Fruit fly (Drosophila melanogaster) whole organism, embryonic: ENCODE measurements around the gene CG18581.

Experiments
- ATbp ChIP-seq: fragments of 200-800 bp; sonication (Bioruptor generic); optimal IDR thresholded peaks from 2 replicates; lab custom pipeline; 2017; ENCODE audit warnings: missing biosample characterization, mild to moderate bottlenecking, missing genetic modification characterization, missing genetic modification reagents
- BtbVII ChIP-seq: fragments of 200-800 bp; sonication (Bioruptor generic); optimal IDR thresholded peaks from 3 replicates; lab custom pipeline; 2017; ENCODE audit warnings: missing biosample characterization, mild to moderate bottlenecking, missing genetic modification characterization
- CG10462 ChIP-seq: fragments of 200-800 bp; sonication (Bioruptor generic); optimal IDR thresholded peaks from 2 replicates; lab custom pipeline; 2016; ENCODE audit warnings: missing biosample characterization, missing genetic modification characterization
- CG11695 ChIP-seq: fragments of 200-800 bp; sonication (Bioruptor generic); IDR thresholded peaks from 3 replicates; pipeline ENCODE4 v1.3.6; 2022; ENCODE audit warnings: missing biosample characterization, missing genetic modification characterization
- CG12769 ChIP-seq: fragments of 200-800 bp; sonication (Bioruptor generic); optimal IDR thresholded peaks from 2 replicates; lab custom pipeline; 2019; ENCODE audit warnings: missing biosample characterization, mild to moderate bottlenecking, missing genetic modification characterization, moderate library complexity
- CG15073 ChIP-seq: fragments of 200-800 bp; sonication (Bioruptor generic); optimal IDR thresholded peaks from 2 replicates; lab custom pipeline; 2016; ENCODE audit warnings: missing biosample characterization, missing genetic modification characterization
- CG1529 ChIP-seq: fragments of 200-800 bp; sonication (Bioruptor generic); optimal IDR thresholded peaks from 3 replicates; lab custom pipeline; 2018; ENCODE audit warnings: missing biosample characterization, missing genetic modification characterization
- CG15601 ChIP-seq: fragments of 200-800 bp; sonication (Bioruptor generic); optimal IDR thresholded peaks from 3 replicates; lab custom pipeline; 2019; ENCODE audit warnings: missing biosample characterization, mild to moderate bottlenecking, missing genetic modification characterization, moderate library complexity
- CG1603 ChIP-seq: fragments of 200-800 bp; sonication (Bioruptor generic); optimal IDR thresholded peaks from 2 replicates; lab custom pipeline; 2019; ENCODE audit warnings: missing biosample characterization, mild to moderate bottlenecking, missing genetic modification characterization, moderate library complexity
- CG16813 ChIP-seq: fragments of 200-800 bp; sonication (Bioruptor generic); IDR thresholded peaks from 3 replicates; pipeline ENCODE4 v1.3.6; 2022; ENCODE audit warnings: missing biosample characterization, missing genetic modification characterization; ENCODE audit not compliant: partially characterized antibody
- CG16863 ChIP-seq: fragments of 200-800 bp; sonication (Bioruptor generic); optimal IDR thresholded peaks from 3 replicates; lab custom pipeline; 2016; ENCODE audit warnings: missing biosample characterization, missing genetic modification characterization
- CG17359 ChIP-seq: fragments of 200-800 bp; sonication (Bioruptor generic); optimal IDR thresholded peaks from 3 replicates; lab custom pipeline; 2018; ENCODE audit warnings: missing biosample characterization, mild to moderate bottlenecking, missing genetic modification characterization, moderate library complexity
- CG18262 ChIP-seq: fragments of 200-800 bp; optimal IDR thresholded peaks from 3 replicates; lab custom pipeline; 2019; ENCODE audit warnings: missing biosample characterization, mild to moderate bottlenecking, missing genetic modification characterization, moderate library complexity
- CG1832 ChIP-seq: fragments of 200-800 bp; sonication (Bioruptor generic); optimal IDR thresholded peaks from 2 replicates; lab custom pipeline; 2017; ENCODE audit warnings: missing biosample characterization, mild to moderate bottlenecking, missing genetic modification characterization, inconsistent platforms
- CG2875 ChIP-seq: fragments of 200-800 bp; sonication (Bioruptor generic); optimal IDR thresholded peaks from 2 replicates; lab custom pipeline; 2017; ENCODE audit warnings: missing biosample characterization, mild to moderate bottlenecking, missing genetic modification characterization, missing genetic modification reagents
- CG30403 ChIP-seq: fragments of 200-800 bp; sonication (Bioruptor generic); optimal IDR thresholded peaks from 3 replicates; lab custom pipeline; 2016; ENCODE audit warnings: missing biosample characterization, missing genetic modification characterization
- CG33557 ChIP-seq: fragments of 200-800 bp; sonication (Bioruptor generic); optimal IDR thresholded peaks from 2 replicates; lab custom pipeline; 2019; ENCODE audit warnings: missing biosample characterization, mild to moderate bottlenecking, missing genetic modification characterization, moderate library complexity
- CG4730 ChIP-seq: fragments of 200-800 bp; sonication (Bioruptor generic); IDR thresholded peaks from 2 replicates; pipeline ENCODE4 v1.3.6; 2022; ENCODE audit warnings: missing biosample characterization, missing genetic modification characterization
- CG4854 ChIP-seq: fragments of 200-800 bp; sonication (Bioruptor generic); optimal IDR thresholded peaks from 2 replicates; lab custom pipeline; 2016; ENCODE audit warnings: missing biosample characterization, missing genetic modification characterization, inconsistent platforms
- CG6689 ChIP-seq: fragments of 200-800 bp; sonication (Bioruptor generic); IDR thresholded peaks from 2 replicates; pipeline ENCODE4 v1.3.6; 2022; ENCODE audit warnings: missing biosample characterization, missing genetic modification characterization
- CG6791 ChIP-seq: fragments of 200-800 bp; sonication (Bioruptor generic); IDR thresholded peaks from 3 replicates; pipeline ENCODE4 v1.3.6; 2022; ENCODE audit warnings: missing biosample characterization, missing genetic modification characterization; ENCODE audit not compliant: partially characterized antibody
- CG6854 ChIP-seq: fragments of 200-800 bp; sonication (Bioruptor generic); optimal IDR thresholded peaks from 3 replicates; lab custom pipeline; 2017; ENCODE audit warnings: missing biosample characterization, mild to moderate bottlenecking, missing genetic modification characterization
- CG7839 ChIP-seq: fragments of 200-800 bp; sonication (Bioruptor generic); optimal IDR thresholded peaks from 3 replicates; lab custom pipeline; 2018; ENCODE audit warnings: missing biosample characterization, mild to moderate bottlenecking, missing genetic modification characterization, moderate library complexity
- CG8089 ChIP-seq: fragments of 200-800 bp; sonication (Bioruptor generic); optimal IDR thresholded peaks from 3 replicates; lab custom pipeline; 2016; ENCODE audit warnings: missing biosample characterization, missing genetic modification characterization
- CG8388 ChIP-seq: fragments of 200-800 bp; sonication (Bioruptor generic); optimal IDR thresholded peaks from 2 replicates; lab custom pipeline; 2019; ENCODE audit warnings: missing biosample characterization, mild to moderate bottlenecking, missing genetic modification characterization, moderate library complexity
- CG8924 ChIP-seq: fragments of 200-800 bp; optimal IDR thresholded peaks from 3 replicates; lab custom pipeline; 2019; ENCODE audit warnings: missing biosample characterization, mild to moderate bottlenecking, missing genetic modification characterization, moderate library complexity
- CG9727 ChIP-seq: fragments of 200-800 bp; sonication (Bioruptor generic); optimal IDR thresholded peaks from 3 replicates; lab custom pipeline; 2017; ENCODE audit warnings: missing biosample characterization, mild to moderate bottlenecking, missing genetic modification characterization
- Ets65A ChIP-seq: fragments of 200-800 bp; sonication (Bioruptor generic); peaks from one replicate; lab custom pipeline; 2016; ENCODE audit warnings: missing biosample characterization, missing genetic modification characterization
- Hr51 ChIP-seq, 2 experiments: fragments of 200-800 bp; sonication (Bioruptor generic); optimal IDR thresholded peaks; 2 replicates in 1 of 2; 3 replicates in 1 of 2; lab custom pipeline; 2016 to 2018; ENCODE audit warnings: missing biosample characterization in 2 of 2, missing genetic modification characterization in 2 of 2, mild to moderate bottlenecking in 1 of 2, moderate library complexity in 1 of 2
- Kr ChIP-seq: fragments of 200-800 bp; sonication (Bioruptor generic); optimal IDR thresholded peaks from 2 replicates; lab custom pipeline; 2017; ENCODE audit warnings: missing biosample characterization, mild to moderate bottlenecking, missing genetic modification characterization
- NC2α ChIP-seq: fragments of 200-800 bp; sonication (Bioruptor generic); optimal IDR thresholded peaks from 2 replicates; lab custom pipeline; 2016; ENCODE audit warnings: missing biosample characterization, missing genetic modification characterization
- Nf-YA ChIP-seq: fragments of 200-800 bp; sonication (Bioruptor generic); IDR thresholded peaks from 2 replicates; pipeline ENCODE4 v1.3.6; 2022; ENCODE audit warnings: missing biosample characterization, missing genetic modification characterization
- Nf-YB ChIP-seq: fragments of 200-800 bp; sonication (Bioruptor generic); optimal IDR thresholded peaks from 3 replicates; lab custom pipeline; 2019; ENCODE audit warnings: missing biosample characterization, mild to moderate bottlenecking, missing genetic modification characterization, moderate library complexity
- Six4 ChIP-seq: fragments of 200-800 bp; sonication (Bioruptor generic); optimal IDR thresholded peaks from 2 replicates; lab custom pipeline; 2016; ENCODE audit warnings: missing biosample characterization, missing genetic modification characterization
- TFAM ChIP-seq: fragments of 200-800 bp; sonication (Bioruptor generic); optimal IDR thresholded peaks from 2 replicates; lab custom pipeline; 2017; ENCODE audit warnings: missing biosample characterization, missing genetic modification characterization, inconsistent platforms
- ara ChIP-seq: fragments of 200-800 bp; sonication (Bioruptor generic); IDR thresholded peaks from 2 replicates; pipeline ENCODE4 v1.3.6; 2022; ENCODE audit warnings: missing biosample characterization, missing genetic modification characterization
- bsh ChIP-seq, 2 experiments: fragments of 200-800 bp; sonication (Bioruptor generic); optimal IDR thresholded peaks; 2 replicates each; lab custom pipeline; 2017 to 2018; ENCODE audit warnings: mild to moderate bottlenecking in 2 of 2, missing biosample characterization in 2 of 2, missing genetic modification characterization in 2 of 2, moderate library complexity in 1 of 2
- cas ChIP-seq: fragments of 200-800 bp; sonication (Bioruptor generic); IDR thresholded peaks from 2 replicates; pipeline ENCODE4 v1.3.6; 2022; ENCODE audit warnings: missing biosample characterization, missing genetic modification characterization
- ci ChIP-seq: fragments of 200-800 bp; sonication (Bioruptor generic); IDR thresholded peaks from 3 replicates; pipeline ENCODE4 v1.3.6; 2022; ENCODE audit warnings: missing biosample characterization, missing genetic modification characterization
- knrl ChIP-seq: fragments of 200-800 bp; sonication (Bioruptor generic); IDR thresholded peaks from 3 replicates; pipeline ENCODE4 v1.3.6; 2022; ENCODE audit warnings: missing biosample characterization, missing genetic modification characterization; ENCODE audit not compliant: partially characterized antibody
- nom ChIP-seq: fragments of 200-800 bp; sonication (Bioruptor generic); optimal IDR thresholded peaks from 2 replicates; lab custom pipeline; 2017; ENCODE audit warnings: missing biosample characterization, missing genetic modification characterization, mild to moderate bottlenecking, moderate library complexity, missing genetic modification reagents
- oc ChIP-seq: fragments of 200-800 bp; sonication (Bioruptor generic); optimal IDR thresholded peaks from 2 replicates; lab custom pipeline; 2018; ENCODE audit warnings: missing biosample characterization, mild to moderate bottlenecking, missing genetic modification characterization, moderate library complexity
- pfk ChIP-seq: fragments of 200-800 bp; sonication (Bioruptor generic); optimal IDR thresholded peaks from 2 replicates; lab custom pipeline; 2018; ENCODE audit warnings: missing biosample characterization, mild to moderate bottlenecking, missing genetic modification characterization, moderate library complexity
- prd ChIP-seq, 3 experiments: fragments of >200 bp in 2 of 3; fragments of 200-800 bp in 1 of 3; sonication (Bioruptor generic) in 1 of 3; optimal IDR thresholded peaks in 2 of 3; IDR thresholded peaks in 1 of 3; 2 replicates in 2 of 3; 3 replicates in 1 of 3; pipeline versions ENCODE4 v1.3.6 to Lab custom; 2017 to 2022; ENCODE audit warnings: missing biosample characterization in 1 of 3, missing genetic modification characterization in 1 of 3
- ssp ChIP-seq: fragments of 200-800 bp; sonication (Bioruptor generic); IDR thresholded peaks from 2 replicates; pipeline ENCODE4 v1.3.6; 2022; ENCODE audit warnings: missing biosample characterization, missing genetic modification characterization
- stc ChIP-seq: fragments of 200-800 bp; sonication (Bioruptor generic); IDR thresholded peaks from 2 replicates; pipeline ENCODE4 v1.3.6; 2022; ENCODE audit warnings: missing biosample characterization, missing genetic modification characterization
- trem ChIP-seq: fragments of 200-800 bp; optimal IDR thresholded peaks from 3 replicates; lab custom pipeline; 2019; ENCODE audit warnings: missing biosample characterization, mild to moderate bottlenecking, missing genetic modification characterization, moderate library complexity
- unpg ChIP-seq: fragments of 200-800 bp; sonication (Bioruptor generic); optimal IDR thresholded peaks from 3 replicates; lab custom pipeline; 2018; ENCODE audit warnings: missing biosample characterization, mild to moderate bottlenecking, missing genetic modification characterization, moderate library complexity
- vvl ChIP-seq: fragments of 200-800 bp; sonication (Bioruptor generic); IDR thresholded peaks from 2 replicates; pipeline ENCODE4 v1.3.6; 2022; ENCODE audit warnings: missing biosample characterization, missing genetic modification characterization
- zen ChIP-seq: fragments of 200-800 bp; sonication (Bioruptor generic); optimal IDR thresholded peaks from 3 replicates; lab custom pipeline; 2018; ENCODE audit warnings: missing biosample characterization, mild to moderate bottlenecking, missing genetic modification characterization, moderate library complexity

Gene CG18581

dm6 chr3L:15006825-15007224 lies 43.2 kb downstream of the CG18581 start (continued):
- TF ChIP-seq CG4730 (GFP tag; lab: Robert Waterston, UW) (no peak), CG16813 (no peak), CG30403 (GFP tag; lab: Kevin White, UChicago) (peak; percentile 15), CG15601 (tag; lab: Kevin White, UChicago) (no peak), prd (optimal IDR thresholded peaks at IDR 0.05; lab: Kevin White, UChicago) (no peak), prd (GFP tag; IDR thresholded peaks at IDR 0.05; lab: Robert Waterston, UW) (peak; percentile 30; the same call in 2 of the 3 replicates), bsh (GFP tag; optimal IDR thresholded peaks at IDR 0.05; lab: Kevin White, UChicago) (peak; percentile 36 to 45), CG8388 (peak; percentile 49), ci (GFP tag; lab: Robert Waterston, UW) (no peak), vvl (peak; percentile 27; the same call in 1 of the 2 replicates), CG8924 (tag; lab: Kevin White, UChicago) (no peak), zen (tag; lab: Kevin White, UChicago) (no peak), CG33557 (no peak), CG11695 (GFP tag; lab: Robert Waterston, UW) (no peak), CG9727 (no peak), CG6689 (GFP tag; lab: Robert Waterston, UW) (no peak), unpg (GFP tag; lab: Kevin White, UChicago) (peak; percentile 48), CG1832 (GFP tag; lab: Kevin White, UChicago) (no peak), trem (tag; lab: Kevin White, UChicago) (no peak), CG2875 (peak; percentile 4), CG10462 (no peak), CG6854 (GFP tag; lab: Kevin White, UChicago) (no peak), CG1529 (no peak), Hr51 (GFP tag; optimal IDR thresholded peaks at IDR 0.05; lab: Kevin White, UChicago) (no peak), oc (tag; lab: Kevin White, UChicago) (no peak), Six4 (GFP tag; lab: Kevin White, UChicago) (no peak), NC2α (GFP tag; lab: Kevin White, UChicago) (no peak), knrl (GFP tag; lab: Robert Waterston, UW) (no peak), CG16863 (GFP tag; lab: Kevin White, UChicago) (no peak), CG7839 (tag; lab: Kevin White, UChicago) (no peak), CG1603 (tag; lab: Kevin White, UChicago) (peak; percentile 66), CG8089 (GFP tag; lab: Kevin White, UChicago) (no peak), nom (GFP tag; lab: Kevin White, UChicago) (peak; percentile 26), Nf-YB (GFP tag; lab: Kevin White, UChicago) (no peak), BtbVII (GFP tag; lab: Kevin White, UChicago) (no peak), CG17359 (peak; percentile 7), CG12769 (tag; lab: Kevin White, UChicago) (no peak), CG15073 (GFP tag; lab: Kevin White, UChicago) (no peak), ATbp (GFP tag; lab: Kevin White, UChicago) (peak; percentile 13), ssp (no peak), ara (GFP tag; lab: Robert Waterston, UW) (peak; percentile 39; the same call in 1 of the 2 replicates), CG4854 (GFP tag; lab: Kevin White, UChicago) (no peak), Nf-YA (GFP tag; lab: Robert Waterston, UW) (no peak), cas (GFP tag; lab: Robert Waterston, UW) (no peak), CG18262 (tag; lab: Kevin White, UChicago) (peak; percentile 35), Kr (GFP tag; lab: Kevin White, UChicago) (no peak), Ets65A (GFP tag; lab: Kevin White, UChicago) (peak; percentile 68), TFAM (GFP tag; lab: Kevin White, UChicago) (no peak), CG6791 (no peak), pfk (GFP tag; lab: Kevin White, UChicago) (no peak), stc (GFP tag; lab: Robert Waterston, UW) (no peak)
